Worm (Caenorhabditis elegans) whole organism, L1 larva: ENCODE results near the gene tmem-138.

Source experiments
- C34B4.2 ChIP-seq: sonication (generic microtip); optimal IDR thresholded peaks from 2 replicates; lab custom pipeline; 2017; ENCODE audit warnings: mild to moderate bottlenecking, missing genetic modification characterization, missing compliant biosample characterization
- Y116A8C.19 ChIP-seq: sonication (generic microtip); optimal IDR thresholded peaks from 2 replicates; lab custom pipeline; 2016; ENCODE audit warnings: missing compliant biosample characterization, missing genetic modification characterization, borderline replicate concordance
- aha-1 ChIP-seq: fragments of 150-350 bp; optimal IDR thresholded peaks from 2 replicates; lab custom pipeline; 2014; ENCODE audit warnings: missing biosample characterization, missing genetic modification characterization
- alr-1 ChIP-seq: fragments of 200-800 bp; sonication (Bioruptor generic); optimal IDR thresholded peaks from 2 replicates; lab custom pipeline; 2018; ENCODE audit warnings: borderline replicate concordance, mild to moderate bottlenecking, missing genetic modification characterization, missing compliant biosample characterization
- aly-2 ChIP-seq: fragments of 150-350 bp; optimal IDR thresholded peaks from 2 replicates; lab custom pipeline; 2014; ENCODE audit warnings: missing biosample characterization, missing genetic modification characterization
- ceh-63 ChIP-seq: fragments of 200-800 bp; sonication (Bioruptor generic); optimal IDR thresholded peaks from 2 replicates; lab custom pipeline; 2018; ENCODE audit warnings: mild to moderate bottlenecking, missing genetic modification characterization, missing compliant biosample characterization
- ceh-82 ChIP-seq, 3 experiments: fragments of 150-350 bp in 1 of 3; sonication (generic microtip) in 2 of 3; optimal IDR thresholded peaks; 2 replicates each; lab custom pipeline; 2014 to 2017; ENCODE audit warnings: missing biosample characterization in 3 of 3, missing genetic modification characterization in 3 of 3
- ceh-88 ChIP-seq: fragments of 200-800 bp; sonication (Bioruptor generic); IDR thresholded peaks from 2 replicates; pipeline ENCODE4 v1.3.6; 2022; ENCODE audit warnings: missing genetic modification characterization, missing compliant biosample characterization
- efl-1 ChIP-seq, 4 experiments: fragments of 150-350 bp; optimal IDR thresholded peaks in 3 of 4; peaks in 1 of 4; 1 replicate in 1 of 4; 2 replicates in 3 of 4; lab custom pipeline; 2014; ENCODE audit warnings: missing biosample characterization in 2 of 4, missing genetic modification characterization in 2 of 4, missing genetic modification reagents in 2 of 4
- efl-3 ChIP-seq: fragments of 200-800 bp; sonication (Bioruptor generic); optimal IDR thresholded peaks from 2 replicates; lab custom pipeline; 2018; ENCODE audit warnings: mild to moderate bottlenecking, missing genetic modification characterization, missing compliant biosample characterization
- egl-13 ChIP-seq: sonication (generic microtip); optimal IDR thresholded peaks from 2 replicates; lab custom pipeline; 2016; ENCODE audit warnings: missing genotype, missing genetic modification reagents, missing genetic modification characterization, missing compliant biosample characterization
- egl-27 ChIP-seq, 2 experiments: fragments of 150-350 bp in 1 of 2; sonication (generic microtip); optimal IDR thresholded peaks; 3 replicates each; lab custom pipeline; 2017 to 2018; ENCODE audit warnings: missing biosample characterization in 2 of 2, missing genetic modification characterization in 2 of 2, missing genetic modification reagents in 2 of 2
- elt-2 ChIP-seq: sonication (generic microtip); optimal IDR thresholded peaks from 2 replicates; lab custom pipeline; 2016; ENCODE audit warnings: missing genetic modification characterization, mild to moderate bottlenecking, inconsistent platforms, missing compliant biosample characterization, missing genetic modification reagents
- ets-5 ChIP-seq: fragments of 200-800 bp; sonication (Bioruptor generic); IDR thresholded peaks from 2 replicates; pipeline ENCODE4 v1.3.6; 2022; ENCODE audit warnings: missing genetic modification characterization, missing compliant biosample characterization
- fkh-10 ChIP-seq: sonication (generic microtip); optimal IDR thresholded peaks from 2 replicates; lab custom pipeline; 2017; ENCODE audit warnings: missing biosample characterization, missing genetic modification reagents, missing genetic modification characterization
- fkh-4 ChIP-seq: sonication (generic microtip); optimal IDR thresholded peaks from 2 replicates; lab custom pipeline; 2016; ENCODE audit warnings: missing compliant biosample characterization, missing genetic modification characterization, borderline replicate concordance
- hlh-17 ChIP-seq: fragments of 200-800 bp; sonication (Bioruptor generic); optimal IDR thresholded peaks from 2 replicates; lab custom pipeline; 2018; ENCODE audit warnings: missing genetic modification characterization, mild to moderate bottlenecking, missing compliant biosample characterization, moderate library complexity, borderline replicate concordance
- irx-1 ChIP-seq: sonication (generic microtip); optimal IDR thresholded peaks from 2 replicates; lab custom pipeline; 2016; ENCODE audit warnings: missing genetic modification characterization, missing compliant biosample characterization
- jun-1 ChIP-seq: fragments of 150-350 bp; optimal IDR thresholded peaks from 2 replicates; lab custom pipeline; 2014; ENCODE audit warnings: missing biosample characterization, missing genetic modification reagents, missing genetic modification characterization
- lin-13 ChIP-seq: fragments of 150-350 bp; optimal IDR thresholded peaks from 2 replicates; lab custom pipeline; 2014; ENCODE audit warnings: missing biosample characterization, missing genetic modification reagents, missing genetic modification characterization
- lin-14 ChIP-seq: fragments of 200-800 bp; sonication (Bioruptor generic); optimal IDR thresholded peaks from 2 replicates; lab custom pipeline; 2018; ENCODE audit warnings: mild to moderate bottlenecking, missing genetic modification characterization, moderate library complexity, missing compliant biosample characterization
- lin-15B ChIP-seq: fragments of 150-350 bp; sonication (generic microtip); optimal IDR thresholded peaks from 3 replicates; lab custom pipeline; 2014; ENCODE audit warnings: missing biosample characterization, missing genetic modification characterization
- lin-35 ChIP-seq, 2 experiments: fragments of 150-350 bp; optimal IDR thresholded peaks; 2 replicates each; lab custom pipeline; 2014; ENCODE audit warnings: missing biosample characterization in 2 of 2, missing genetic modification characterization in 2 of 2, missing genetic modification reagents in 2 of 2
- lir-3 ChIP-seq: sonication (generic microtip); optimal IDR thresholded peaks from 2 replicates; lab custom pipeline; 2016; ENCODE audit warnings: mild to moderate bottlenecking, missing genetic modification characterization, moderate library complexity, missing compliant biosample characterization; ENCODE audit not compliant: poor library complexity
- mab-9 ChIP-seq: fragments of 200-800 bp; sonication (Bioruptor generic); IDR thresholded peaks from 2 replicates; pipeline ENCODE4 v1.3.6; 2022; ENCODE audit warnings: missing genetic modification reagents, missing genetic modification characterization, missing compliant biosample characterization
- mef-2 ChIP-seq: fragments of 150-350 bp; optimal IDR thresholded peaks from 2 replicates; lab custom pipeline; 2014; ENCODE audit warnings: missing biosample characterization, missing genetic modification characterization
- nhr-11 ChIP-seq: fragments of 150-350 bp; optimal IDR thresholded peaks from 2 replicates; lab custom pipeline; 2014; ENCODE audit warnings: missing biosample characterization, missing genetic modification characterization
- nhr-19 ChIP-seq: fragments of 200-800 bp; sonication (Bioruptor generic); conservative IDR thresholded peaks from 2 replicates; pipeline ENCODE4 v1.3.6; 2022; ENCODE audit warnings: missing genetic modification characterization, missing compliant biosample characterization
- nhr-20 ChIP-seq: sonication (generic microtip); optimal IDR thresholded peaks from 2 replicates; lab custom pipeline; 2016; ENCODE audit warnings: mild to moderate bottlenecking, missing genetic modification characterization, missing compliant biosample characterization
- nhr-47 ChIP-seq: sonication (generic microtip); optimal IDR thresholded peaks from 2 replicates; lab custom pipeline; 2016; ENCODE audit warnings: mild to moderate bottlenecking, missing genetic modification characterization, moderate library complexity, missing compliant biosample characterization
- nhr-71 ChIP-seq: sonication (generic microtip); optimal IDR thresholded peaks from 2 replicates; lab custom pipeline; 2016; ENCODE audit warnings: mild to moderate bottlenecking, missing genetic modification characterization, moderate library complexity, missing compliant biosample characterization
- nhr-76 ChIP-seq: sonication (generic microtip); optimal IDR thresholded peaks from 2 replicates; lab custom pipeline; 2017; ENCODE audit warnings: missing biosample characterization, missing genetic modification characterization
- nhr-90 ChIP-seq: sonication (generic microtip); optimal IDR thresholded peaks from 2 replicates; lab custom pipeline; 2016; ENCODE audit warnings: mild to moderate bottlenecking, missing genetic modification characterization, missing compliant biosample characterization; ENCODE audit not compliant: poor library complexity
- pqm-1 ChIP-seq: sonication (generic microtip); optimal IDR thresholded peaks from 3 replicates; lab custom pipeline; 2017; ENCODE audit warnings: missing biosample characterization, missing genetic modification characterization
- rnt-1 ChIP-seq: sonication (generic microtip); optimal IDR thresholded peaks from 2 replicates; lab custom pipeline; 2016; ENCODE audit warnings: mild to moderate bottlenecking, missing genetic modification characterization, moderate library complexity, missing compliant biosample characterization
- snpc-4 ChIP-seq: fragments of 150-350 bp; optimal IDR thresholded peaks from 2 replicates; lab custom pipeline; 2014; ENCODE audit warnings: missing biosample characterization, missing genetic modification characterization
- sox-4 ChIP-seq: sonication (generic microtip); optimal IDR thresholded peaks from 2 replicates; lab custom pipeline; 2016; ENCODE audit warnings: missing genetic modification characterization, missing compliant biosample characterization
- tlp-1 ChIP-seq: fragments of 150-350 bp; optimal IDR thresholded peaks from 2 replicates; lab custom pipeline; 2014; ENCODE audit warnings: missing biosample characterization, missing genetic modification characterization
- unc-130 ChIP-seq: fragments of 150-350 bp; optimal IDR thresholded peaks from 2 replicates; lab custom pipeline; 2017; ENCODE audit warnings: missing biosample characterization, missing genetic modification characterization, inconsistent platforms
- unc-30 ChIP-seq: sonication (generic microtip); optimal IDR thresholded peaks from 2 replicates; lab custom pipeline; 2017; ENCODE audit warnings: missing biosample characterization, missing genetic modification characterization
- unc-62 ChIP-seq: fragments of 150-350 bp; optimal IDR thresholded peaks from 2 replicates; lab custom pipeline; 2014; ENCODE audit warnings: missing biosample characterization, missing genetic modification reagents, missing genetic modification characterization
- unc-98 ChIP-seq: fragments of 200-800 bp; sonication (Bioruptor generic); IDR thresholded peaks from 2 replicates; pipeline ENCODE4 v1.3.6; 2022; ENCODE audit warnings: missing genetic modification characterization, missing compliant biosample characterization
- xbp-1 ChIP-seq: sonication (generic microtip); optimal IDR thresholded peaks from 2 replicates; lab custom pipeline; 2016; ENCODE audit warnings: missing genetic modification characterization, missing compliant biosample characterization
- zag-1 ChIP-seq: fragments of 150-350 bp; optimal IDR thresholded peaks from 2 replicates; lab custom pipeline; 2014; ENCODE audit warnings: missing biosample characterization, missing genetic modification characterization
- zip-4 ChIP-seq: fragments of 200-800 bp; sonication (Bioruptor generic); optimal IDR thresholded peaks from 2 replicates; lab custom pipeline; 2018; ENCODE audit warnings: mild to moderate bottlenecking, missing genetic modification characterization, moderate library complexity, missing compliant biosample characterization

Gene tmem-138

DNA sequence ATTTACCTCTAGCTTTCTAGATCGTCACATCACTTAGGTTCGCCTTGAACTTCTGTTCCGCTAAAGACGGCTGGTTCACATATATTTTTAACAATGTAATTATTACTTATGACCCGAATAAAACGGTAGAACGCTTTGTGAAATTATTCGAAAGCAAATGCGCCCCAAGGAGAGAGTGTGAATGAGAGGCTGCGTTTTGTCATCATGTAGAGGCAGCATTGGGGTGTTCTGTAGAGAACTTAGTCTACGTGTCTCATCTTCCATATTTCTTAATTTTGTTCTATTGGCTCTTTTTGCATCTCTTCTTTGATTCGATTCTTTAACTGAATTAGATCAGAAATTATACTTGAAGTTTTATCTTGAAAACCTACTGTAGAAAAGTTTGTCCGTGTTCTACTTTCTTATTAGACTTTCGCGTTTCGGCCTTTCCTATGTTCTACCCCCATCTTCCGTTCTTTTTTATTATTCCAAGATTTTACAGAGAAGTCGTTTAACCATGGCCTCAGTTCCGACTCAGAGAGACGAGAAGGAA is 19.0 kb upstream of the tmem-138 start, which contains the start of gene cdc-48.2 (continued):
- TF ChIP-seq alr-1 (no peak), efl-3 (no peak)

- TF ChIP-seq aly-2 (tag; lab: Kevin White, UChicago) = no peak
- no peak for TF ChIP-seq efl-1 (optimal IDR thresholded peaks at IDR 0.05; lab: Kevin White, UChicago)
- TF ChIP-seq efl-1 (GFP tag; optimal IDR thresholded peaks at IDR 0.05 in 1 of 2; lab: Kevin White, UChicago) = no peak
- no peak for TF ChIP-seq fkh-4
- no peak for TF ChIP-seq nhr-71 (tag; lab: Kevin White, UChicago)
- TF ChIP-seq jun-1 (tag; lab: Kevin White, UChicago) = no peak
- no peak for TF ChIP-seq irx-1 (tag; lab: Kevin White, UChicago)
- TF ChIP-seq hlh-17 (GFP tag; lab: Kevin White, UChicago) = no peak
- no peak for TF ChIP-seq mab-9 (GFP tag; lab: Robert Waterston, UW)
- TF ChIP-seq tlp-1 (tag; lab: Kevin White, UChicago) = no peak
- no peak for TF ChIP-seq ceh-82 (tag; optimal IDR thresholded peaks at IDR 0.05; lab: Kevin White, UChicago)
- TF ChIP-seq rnt-1 (tag; lab: Kevin White, UChicago) = no peak
- TF ChIP-seq ceh-63 (GFP tag; lab: Kevin White, UChicago) = no peak
- no peak for TF ChIP-seq ceh-88
- no peak for TF ChIP-seq nhr-20 (tag; lab: Kevin White, UChicago)
- no peak for TF ChIP-seq unc-130
- TF ChIP-seq mef-2 = no peak
- TF ChIP-seq Y116A8C.19 (tag; lab: Kevin White, UChicago) = no peak
- TF ChIP-seq lir-3 (tag; lab: Kevin White, UChicago) = no peak
- TF ChIP-seq zip-4 (GFP tag; lab: Kevin White, UChicago) = no peak
These were observed 16.0 kb upstream of the tmem-138 start for ce11 chrII:8141135-8141534.

DNA sequence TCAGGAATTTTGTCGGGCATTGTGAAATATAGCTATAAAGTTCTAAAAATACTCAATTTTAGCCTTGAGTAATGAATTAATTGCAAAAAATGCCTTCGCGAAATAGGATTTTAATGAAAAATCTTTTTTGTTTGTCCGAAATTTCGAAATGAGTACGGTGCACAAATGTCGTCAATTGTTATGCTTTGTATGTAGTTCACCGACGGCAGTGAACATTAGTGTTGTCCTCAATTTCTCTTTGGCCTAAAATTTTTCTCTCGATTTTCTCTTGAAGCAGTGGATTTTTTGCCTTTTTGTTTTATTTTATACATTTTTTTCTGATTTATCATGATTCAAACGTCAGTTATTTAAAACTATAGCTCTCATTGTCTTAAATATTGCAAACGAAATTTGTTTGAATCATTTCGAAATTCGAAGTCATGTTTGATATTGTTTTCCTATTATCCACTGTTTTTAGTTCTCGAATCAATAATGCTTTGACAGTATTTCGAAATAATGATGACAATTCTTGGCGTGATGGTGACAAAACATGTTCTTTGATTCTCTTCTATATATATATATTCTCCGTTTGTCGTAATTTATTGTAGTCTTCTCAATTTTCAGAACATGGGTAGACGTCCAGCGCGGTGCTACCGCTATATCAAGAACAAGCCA is 13.7 kb upstream of the tmem-138 start, which contains the start of the genes ints-11 and rpl-10:
Gene ints-11 (minus strand): TSS at position 201 of the 654 bp plus-strand sequence.
Gene rpl-10 (plus strand): TSS at position 604 of the 654 bp plus-strand sequence.
- TF ChIP-seq unc-62 (GFP tag; lab: Kevin White, UChicago) = no peak
- TF ChIP-seq nhr-71 (tag; lab: Kevin White, UChicago) = peak; percentile 65
- TF ChIP-seq egl-13 (tag; lab: Kevin White, UChicago) = no peak
- TF ChIP-seq nhr-19 (GFP tag; lab: Robert Waterston, UW) = 0 out of 2 replicates have a peak, but pooled peaks have one; percentile 23
- TF ChIP-seq C34B4.2 = no peak
- TF ChIP-seq lin-15B (tag; lab: Kevin White, UChicago) = peak; percentile 43
- peak; percentile 48 for TF ChIP-seq xbp-1
- no peak for TF ChIP-seq snpc-4 (tag; lab: Kevin White, UChicago)
- peak; percentile 79 to 83 for TF ChIP-seq lin-35 (GFP tag; optimal IDR thresholded peaks at IDR 0.05; lab: Kevin White, UChicago)
- peak; percentile 12 for TF ChIP-seq lin-13
- TF ChIP-seq unc-130 = peak; percentile 58
- TF ChIP-seq aha-1 (tag; lab: Kevin White, UChicago) = no peak
- no peak for TF ChIP-seq zag-1 (tag; lab: Kevin White, UChicago)
- TF ChIP-seq tlp-1 (tag; lab: Kevin White, UChicago) = no peak
- TF ChIP-seq unc-98 (GFP tag; lab: Robert Waterston, UW) = no peak
- TF ChIP-seq nhr-47 (tag; lab: Kevin White, UChicago) = peak; percentile 41
- TF ChIP-seq pqm-1 = no peak
- TF ChIP-seq unc-30 = no peak
- peak; percentile 67 to 74 for TF ChIP-seq efl-1 (optimal IDR thresholded peaks at IDR 0.05; lab: Kevin White, UChicago)
- peak; percentile 70 to 90 for TF ChIP-seq efl-1 (GFP tag; optimal IDR thresholded peaks at IDR 0.05 in 1 of 2; lab: Kevin White, UChicago)
- no peak for TF ChIP-seq sox-4
- TF ChIP-seq alr-1 = no peak
- TF ChIP-seq nhr-90 = no peak
- TF ChIP-seq rnt-1 (tag; lab: Kevin White, UChicago) = peak; percentile 44
- TF ChIP-seq elt-2 (tag; lab: Kevin White, UChicago) = no peak
- no peak for TF ChIP-seq egl-27 (tag; optimal IDR thresholded peaks at IDR 0.05; lab: Kevin White, UChicago)
- TF ChIP-seq nhr-11 (tag; lab: Kevin White, UChicago) = no peak
- no peak for TF ChIP-seq lin-14 (GFP tag; lab: Kevin White, UChicago)
- no peak for TF ChIP-seq zip-4 (GFP tag; lab: Kevin White, UChicago)
- TF ChIP-seq nhr-76 (tag; lab: Kevin White, UChicago) = no peak
- TF ChIP-seq fkh-10 = no peak
- no peak for TF ChIP-seq lir-3 (tag; lab: Kevin White, UChicago)
- TF ChIP-seq ets-5 (GFP tag; lab: Robert Waterston, UW) = no peak
- TF ChIP-seq hlh-17 (GFP tag; lab: Kevin White, UChicago) = no peak
- TF ChIP-seq Y116A8C.19 (tag; lab: Kevin White, UChicago) = no peak
